Fruit fly (Drosophila melanogaster) whole organism, embryonic: ENCODE data around the gene Cyp12a5.

Experiments used
- C15 ChIP-seq: fragments of 200-800 bp; sonication (Bioruptor generic); IDR thresholded peaks from 3 replicates; pipeline ENCODE4 v1.3.6; 2022; ENCODE audit warnings: missing biosample characterization, missing genetic modification characterization
- CG10321 ChIP-seq: fragments of 200-800 bp; sonication (Bioruptor generic); IDR thresholded peaks from 2 replicates; pipeline ENCODE4 v1.3.6; 2022; ENCODE audit warnings: missing biosample characterization, missing genetic modification characterization
- CG10959 ChIP-seq: fragments of 200-800 bp; sonication (Bioruptor generic); IDR thresholded peaks from 2 replicates; pipeline ENCODE4 v1.3.6; 2022; ENCODE audit warnings: missing biosample characterization, missing genetic modification characterization
- CG11696 ChIP-seq: fragments of 200-800 bp; sonication (Bioruptor generic); IDR thresholded peaks from 2 replicates; pipeline ENCODE4 v1.3.6; 2022; ENCODE audit warnings: missing biosample characterization, missing genetic modification characterization
- CG13287 ChIP-seq: fragments of 200-800 bp; sonication (Bioruptor generic); IDR thresholded peaks from 2 replicates; pipeline ENCODE4 v1.3.6; 2022; ENCODE audit warnings: missing biosample characterization, missing genetic modification characterization; ENCODE audit not compliant: partially characterized antibody
- CG13296 ChIP-seq: fragments of 200-800 bp; sonication (Bioruptor generic); optimal IDR thresholded peaks from 3 replicates; lab custom pipeline; 2018; ENCODE audit warnings: missing biosample characterization, mild to moderate bottlenecking, missing genetic modification characterization
- CG13424 ChIP-seq: fragments of 200-800 bp; sonication (Bioruptor generic); optimal IDR thresholded peaks from 2 replicates; lab custom pipeline; 2019; ENCODE audit warnings: missing biosample characterization, mild to moderate bottlenecking, missing genetic modification characterization, moderate library complexity
- CG1647 ChIP-seq: fragments of 200-800 bp; sonication (Bioruptor generic); optimal IDR thresholded peaks from 3 replicates; lab custom pipeline; 2016; ENCODE audit warnings: missing biosample characterization, missing genetic modification characterization
- CG18619 ChIP-seq: fragments of 200-800 bp; sonication (Bioruptor generic); optimal IDR thresholded peaks from 3 replicates; lab custom pipeline; 2017; ENCODE audit warnings: missing biosample characterization, mild to moderate bottlenecking, missing genetic modification characterization
- CG2712 ChIP-seq: fragments of 200-800 bp; optimal IDR thresholded peaks from 3 replicates; lab custom pipeline; 2019; ENCODE audit warnings: missing biosample characterization, mild to moderate bottlenecking, missing genetic modification characterization, moderate library complexity
- CG30403 ChIP-seq: fragments of 200-800 bp; sonication (Bioruptor generic); optimal IDR thresholded peaks from 3 replicates; lab custom pipeline; 2016; ENCODE audit warnings: missing biosample characterization, missing genetic modification characterization
- CG32772 ChIP-seq: fragments of 200-800 bp; sonication (Bioruptor generic); IDR thresholded peaks from 2 replicates; pipeline ENCODE4 v1.3.6; 2022; ENCODE audit warnings: missing biosample characterization, missing genetic modification characterization
- CG3407 ChIP-seq: fragments of 200-800 bp; sonication (Bioruptor generic); optimal IDR thresholded peaks from 2 replicates; lab custom pipeline; 2018; ENCODE audit warnings: missing biosample characterization, mild to moderate bottlenecking, missing genetic modification characterization
- CG6854 ChIP-seq: fragments of 200-800 bp; sonication (Bioruptor generic); optimal IDR thresholded peaks from 3 replicates; lab custom pipeline; 2017; ENCODE audit warnings: missing biosample characterization, mild to moderate bottlenecking, missing genetic modification characterization
- CG8290 ChIP-seq, 3 experiments: fragments of 200-800 bp; sonication (Bioruptor generic); optimal IDR thresholded peaks; 2 replicates each; lab custom pipeline; 2016 to 2019; ENCODE audit warnings: missing biosample characterization in 3 of 3, missing genetic modification characterization in 3 of 3, mild to moderate bottlenecking in 2 of 3, moderate library complexity in 1 of 3
- CoRest ChIP-seq: fragments of 200-800 bp; sonication (Bioruptor generic); optimal IDR thresholded peaks from 3 replicates; lab custom pipeline; 2018; ENCODE audit warnings: missing biosample characterization, mild to moderate bottlenecking, missing genetic modification characterization, moderate library complexity
- Dref ChIP-seq: fragments of 200-800 bp; sonication (Bioruptor generic); IDR thresholded peaks from 2 replicates; pipeline ENCODE4 v1.3.6; 2022; ENCODE audit warnings: missing biosample characterization, missing genetic modification characterization
- Elba2 ChIP-seq: fragments of 200-800 bp; sonication (Bioruptor generic); optimal IDR thresholded peaks from 3 replicates; lab custom pipeline; 2016; ENCODE audit warnings: missing biosample characterization, missing genetic modification characterization
- Fer2 ChIP-seq: fragments of 200-800 bp; sonication (Bioruptor generic); optimal IDR thresholded peaks from 2 replicates; lab custom pipeline; 2018; ENCODE audit warnings: missing biosample characterization, mild to moderate bottlenecking, missing genetic modification characterization, moderate library complexity
- HmgZ ChIP-seq: fragments of 200-800 bp; sonication (Bioruptor generic); optimal IDR thresholded peaks from 2 replicates; lab custom pipeline; 2018; ENCODE audit warnings: missing biosample characterization, mild to moderate bottlenecking, missing genetic modification characterization
- Hmx ChIP-seq: fragments of 200-800 bp; sonication (Bioruptor generic); optimal IDR thresholded peaks from 2 replicates; lab custom pipeline; 2016; ENCODE audit warnings: missing biosample characterization, missing genetic modification characterization
- Lhr ChIP-seq: fragments of 200-800 bp; sonication (Bioruptor generic); optimal IDR thresholded peaks from 3 replicates; lab custom pipeline; 2017; ENCODE audit warnings: mild to moderate bottlenecking, missing biosample characterization, missing genetic modification reagents, missing genetic modification characterization
- Lpt ChIP-seq: fragments of >200 bp; optimal IDR thresholded peaks from 2 replicates; lab custom pipeline; 2018; ENCODE audit warnings: missing biosample characterization, missing genetic modification characterization
- MBD-R2 ChIP-seq: fragments of 200-800 bp; sonication (Bioruptor generic); IDR thresholded peaks from 2 replicates; pipeline ENCODE4 v1.3.6; 2022; ENCODE audit warnings: missing biosample characterization, missing genetic modification characterization
- Meics ChIP-seq: fragments of 200-800 bp; sonication (Bioruptor generic); optimal IDR thresholded peaks from 2 replicates; lab custom pipeline; 2017; ENCODE audit warnings: missing biosample characterization, mild to moderate bottlenecking, missing genetic modification characterization
- Neu2 ChIP-seq: fragments of 200-800 bp; sonication (Bioruptor generic); optimal IDR thresholded peaks from 3 replicates; lab custom pipeline; 2016; ENCODE audit warnings: missing biosample characterization, missing genetic modification characterization, borderline replicate concordance
- Oaz ChIP-seq: fragments of 200-800 bp; sonication (Bioruptor generic); IDR thresholded peaks from 2 replicates; pipeline ENCODE4 v1.3.6; 2022; ENCODE audit warnings: missing biosample characterization, missing genetic modification characterization
- Usf ChIP-seq: fragments of 200-800 bp; sonication (Bioruptor generic); optimal IDR thresholded peaks from 2 replicates; lab custom pipeline; 2017; ENCODE audit warnings: missing genotype, missing biosample characterization, missing genetic modification characterization
- Xbp1 ChIP-seq: fragments of 200-800 bp; sonication (Bioruptor generic); optimal IDR thresholded peaks from 3 replicates; lab custom pipeline; 2016; ENCODE audit warnings: missing biosample characterization, mild to moderate bottlenecking, missing genetic modification characterization
- amos ChIP-seq: fragments of 200-800 bp; sonication (Bioruptor generic); IDR thresholded peaks from 2 replicates; pipeline ENCODE4 v1.3.6; 2022; ENCODE audit warnings: missing biosample characterization, missing genetic modification characterization; ENCODE audit not compliant: partially characterized antibody
- ato ChIP-seq: fragments of 200-800 bp; sonication (Bioruptor generic); IDR thresholded peaks from 2 replicates; pipeline ENCODE4 v1.3.6; 2022; ENCODE audit warnings: missing biosample characterization, missing genetic modification characterization; ENCODE audit not compliant: partially characterized antibody
- bab2 ChIP-seq: fragments of 200-800 bp; sonication (Bioruptor generic); optimal IDR thresholded peaks from 2 replicates; lab custom pipeline; 2016; ENCODE audit warnings: missing biosample characterization, missing genetic modification characterization
- corto ChIP-seq: fragments of 200-800 bp; sonication (Bioruptor generic); optimal IDR thresholded peaks from 2 replicates; lab custom pipeline; 2016; ENCODE audit warnings: missing biosample characterization, mild to moderate bottlenecking, missing genetic modification characterization, moderate library complexity
- crp ChIP-seq, 2 experiments: fragments of 200-800 bp; sonication (Bioruptor generic); optimal IDR thresholded peaks; 2 replicates in 1 of 2; 3 replicates in 1 of 2; lab custom pipeline; 2017; ENCODE audit warnings: missing biosample characterization in 2 of 2, missing genetic modification characterization in 2 of 2, mild to moderate bottlenecking in 1 of 2, moderate library complexity in 1 of 2
- dmrt11E ChIP-seq: fragments of 200-800 bp; sonication (Bioruptor generic); optimal IDR thresholded peaks from 3 replicates; lab custom pipeline; 2018; ENCODE audit warnings: missing biosample characterization, mild to moderate bottlenecking, missing genetic modification characterization, moderate library complexity
- exex ChIP-seq: fragments of 200-800 bp; sonication (Bioruptor generic); optimal IDR thresholded peaks from 4 replicates; lab custom pipeline; 2018; ENCODE audit warnings: missing biosample characterization, mild to moderate bottlenecking, missing genetic modification characterization, moderate library complexity
- jing ChIP-seq: fragments of 200-800 bp; sonication (Bioruptor generic); optimal IDR thresholded peaks from 2 replicates; lab custom pipeline; 2018; ENCODE audit warnings: missing biosample characterization, mild to moderate bottlenecking, missing genetic modification characterization
- kay ChIP-seq: fragments of 200-800 bp; sonication (Bioruptor generic); optimal IDR thresholded peaks from 2 replicates; lab custom pipeline; 2016; ENCODE audit warnings: missing biosample characterization, missing genetic modification characterization
- kni ChIP-seq: fragments of 200-800 bp; sonication (Bioruptor generic); optimal IDR thresholded peaks from 3 replicates; lab custom pipeline; 2017; ENCODE audit warnings: mild to moderate bottlenecking, missing biosample characterization, missing genetic modification reagents, missing genetic modification characterization
- lilli ChIP-seq: fragments of 200-800 bp; sonication (Bioruptor generic); optimal IDR thresholded peaks from 3 replicates; lab custom pipeline; 2016; ENCODE audit warnings: missing biosample characterization, missing genetic modification characterization
- lov ChIP-seq, 2 experiments: fragments of 200-800 bp in 1 of 2; fragments of >200 bp in 1 of 2; sonication (Bioruptor generic) in 1 of 2; IDR thresholded peaks in 1 of 2; optimal IDR thresholded peaks in 1 of 2; 2 replicates in 1 of 2; 3 replicates in 1 of 2; pipeline versions ENCODE4 v1.3.6 to Lab custom; 2017 to 2022; ENCODE audit warnings: missing biosample characterization in 1 of 2, missing genetic modification characterization in 1 of 2
- oc ChIP-seq: fragments of 200-800 bp; sonication (Bioruptor generic); optimal IDR thresholded peaks from 2 replicates; lab custom pipeline; 2018; ENCODE audit warnings: missing biosample characterization, mild to moderate bottlenecking, missing genetic modification characterization, moderate library complexity
- pb ChIP-seq: fragments of 200-800 bp; sonication (Bioruptor generic); optimal IDR thresholded peaks from 3 replicates; lab custom pipeline; 2016; ENCODE audit warnings: missing biosample characterization, missing genetic modification characterization
- pfk ChIP-seq: fragments of 200-800 bp; sonication (Bioruptor generic); optimal IDR thresholded peaks from 2 replicates; lab custom pipeline; 2018; ENCODE audit warnings: missing biosample characterization, mild to moderate bottlenecking, missing genetic modification characterization, moderate library complexity
- rib ChIP-seq: fragments of 200-800 bp; sonication (Bioruptor generic); IDR thresholded peaks from 2 replicates; pipeline ENCODE4 v1.3.6; 2022; ENCODE audit warnings: missing biosample characterization, missing genetic modification characterization
- scrt ChIP-seq: fragments of 200-800 bp; sonication (Bioruptor generic); optimal IDR thresholded peaks from 2 replicates; lab custom pipeline; 2018; ENCODE audit warnings: missing biosample characterization, mild to moderate bottlenecking, missing genetic modification characterization, moderate library complexity
- sqz ChIP-seq: fragments of 200-800 bp; sonication (Bioruptor generic); optimal IDR thresholded peaks from 3 replicates; lab custom pipeline; 2018; ENCODE audit warnings: missing biosample characterization, mild to moderate bottlenecking, missing genetic modification characterization
- vfl ChIP-seq: fragments of 200-800 bp; sonication (Bioruptor generic); optimal IDR thresholded peaks from 2 replicates; lab custom pipeline; 2016; ENCODE audit warnings: missing biosample characterization, missing genetic modification characterization
- vnd ChIP-seq: fragments of 200-800 bp; sonication (Bioruptor generic); IDR thresholded peaks from 3 replicates; pipeline ENCODE4 v1.3.6; 2022; ENCODE audit warnings: missing biosample characterization, missing genetic modification characterization; ENCODE audit not compliant: partially characterized antibody
- yki ChIP-seq: fragments of >200 bp; optimal IDR thresholded peaks from 3 replicates; lab custom pipeline; 2018

Cyp12a5 gene

DNA sequence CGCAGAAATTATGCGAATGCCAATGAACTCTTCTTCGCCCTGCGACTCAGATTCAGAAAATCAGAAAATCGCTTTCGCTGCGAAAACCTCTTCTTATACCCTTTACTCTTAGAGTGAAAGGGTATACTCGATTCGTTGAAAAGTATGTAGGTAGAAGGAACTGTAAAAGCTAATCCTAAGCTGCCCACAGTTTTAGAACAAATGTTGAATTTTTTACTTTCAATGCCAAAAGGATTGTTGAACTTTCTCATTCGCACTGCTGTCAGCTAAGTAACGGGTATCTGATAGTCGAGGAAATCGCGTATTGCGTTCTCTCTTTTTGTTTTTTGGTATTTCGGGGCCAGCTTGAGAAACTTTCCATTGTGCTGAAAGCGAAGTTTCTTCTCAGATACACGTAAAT is 18.6 kb upstream of the Cyp12a5 start (continued):
- TF ChIP-seq amos (GFP tag; lab: Robert Waterston, UW) = no peak
- peak; percentile 31; the same call in 1 of the 2 replicates for TF ChIP-seq ato
- no peak for TF ChIP-seq Lhr (GFP tag; lab: Kevin White, UChicago)
- TF ChIP-seq rib (GFP tag; lab: Robert Waterston, UW) = no peak
- TF ChIP-seq Meics (GFP tag; lab: Kevin White, UChicago) = no peak
- TF ChIP-seq Usf (GFP tag; lab: Kevin White, UChicago) = no peak
- no peak for TF ChIP-seq C15
- peak; percentile 14 for TF ChIP-seq bab2 (GFP tag; lab: Kevin White, UChicago)
- TF ChIP-seq scrt = no peak
- no peak for TF ChIP-seq pb (GFP tag; lab: Kevin White, UChicago)
- no peak for TF ChIP-seq CG10959 (GFP tag; lab: Robert Waterston, UW)
- no peak for TF ChIP-seq vfl (GFP tag; lab: Kevin White, UChicago)
- TF ChIP-seq Lpt (GFP tag; lab: Kevin White, UChicago) = no peak
- no peak for TF ChIP-seq sqz (GFP tag; lab: Kevin White, UChicago)
- no peak for TF ChIP-seq Hmx (GFP tag; lab: Kevin White, UChicago)
- TF ChIP-seq Dref = no peak
- peak; percentile 34 for TF ChIP-seq dmrt11E (tag; lab: Kevin White, UChicago)
- no peak for TF ChIP-seq HmgZ (tag; lab: Kevin White, UChicago)
- no peak for TF ChIP-seq CG13287 (GFP tag; lab: Robert Waterston, UW)
- TF ChIP-seq vnd (GFP tag; lab: Robert Waterston, UW) = no peak
- no peak for TF ChIP-seq exex (tag; lab: Kevin White, UChicago)
- peak; percentile 43 for TF ChIP-seq CG2712 (tag; lab: Kevin White, UChicago)
- TF ChIP-seq CG8290 (GFP tag; optimal IDR thresholded peaks at IDR 0.05; lab: Kevin White, UChicago) = no peak
- TF ChIP-seq CG8290 (tag; optimal IDR thresholded peaks at IDR 0.05; lab: Kevin White, UChicago) = peak in 1 of 2 experiments; percentile 10
- TF ChIP-seq MBD-R2 = no peak
- no peak for TF ChIP-seq CG10321 (GFP tag; lab: Robert Waterston, UW)
- TF ChIP-seq Oaz (GFP tag; lab: Robert Waterston, UW) = no peak
- TF ChIP-seq corto (GFP tag; lab: Kevin White, UChicago) = no peak
- no peak for TF ChIP-seq CG18619
- no peak for TF ChIP-seq Neu2 (GFP tag; lab: Kevin White, UChicago)
- TF ChIP-seq CoRest = peak; percentile 12
- no peak for TF ChIP-seq yki (lab: Kevin White, UChicago)
- no peak for TF ChIP-seq kay
- TF ChIP-seq CG13296 (GFP tag; lab: Kevin White, UChicago) = no peak
- TF ChIP-seq kni (GFP tag; lab: Kevin White, UChicago) = no peak
- no peak for TF ChIP-seq CG11696
- TF ChIP-seq pfk (GFP tag; lab: Kevin White, UChicago) = no peak
- TF ChIP-seq CG1647 (GFP tag; lab: Kevin White, UChicago) = no peak
- no peak for TF ChIP-seq Fer2 (tag; lab: Kevin White, UChicago)
- peak; percentile 64 for TF ChIP-seq Xbp1 (GFP tag; lab: Kevin White, UChicago)
- peak; percentile 24 for TF ChIP-seq CG3407
- no peak for TF ChIP-seq crp (GFP tag; optimal IDR thresholded peaks at IDR 0.05; lab: Kevin White, UChicago)
- peak; percentile 21 for TF ChIP-seq lilli (GFP tag; lab: Kevin White, UChicago)
- peak; percentile 43 for TF ChIP-seq CG30403
- TF ChIP-seq oc = peak; percentile 35
- no peak for TF ChIP-seq lov (optimal IDR thresholded peaks at IDR 0.05; lab: Kevin White, UChicago)
- no peak for TF ChIP-seq lov (GFP tag; IDR thresholded peaks at IDR 0.05; lab: Robert Waterston, UW)
- TF ChIP-seq CG13424 (tag; lab: Kevin White, UChicago) = no peak
- TF ChIP-seq jing (GFP tag; lab: Kevin White, UChicago) = peak; percentile 9
- peak; percentile 44 for TF ChIP-seq CG32772 (GFP tag; lab: Robert Waterston, UW)
- TF ChIP-seq CG6854 (GFP tag; lab: Kevin White, UChicago) = no peak
- TF ChIP-seq Elba2 (GFP tag; lab: Kevin White, UChicago) = no peak
